Fruit fly (Drosophila melanogaster) whole organism, prepupa: ENCODE data around the gene Irbp.
A peak's percentile ranks its signal among the peaks of the same experiment; 100 is the strongest.

Source experiments
- Blimp-1 ChIP-seq: fragments of 200-800 bp; sonication (Bioruptor generic); optimal IDR thresholded peaks from 3 replicates; lab custom pipeline; 2017; ENCODE audit warnings: missing biosample characterization, missing genetic modification characterization, mild to moderate bottlenecking, moderate library complexity, missing genetic modification reagents
- CG10669 ChIP-seq: fragments of 200-800 bp; sonication (Bioruptor generic); optimal IDR thresholded peaks from 3 replicates; lab custom pipeline; 2018; ENCODE audit warnings: missing biosample characterization, mild to moderate bottlenecking, missing genetic modification characterization, moderate library complexity
- CG1621 ChIP-seq: fragments of 200-800 bp; sonication (Bioruptor generic); optimal IDR thresholded peaks from 3 replicates; lab custom pipeline; 2018; ENCODE audit warnings: missing biosample characterization, mild to moderate bottlenecking, missing genetic modification characterization
- CG16779 ChIP-seq: fragments of 200-800 bp; sonication (Bioruptor generic); optimal IDR thresholded peaks from 3 replicates; lab custom pipeline; 2017; ENCODE audit warnings: missing biosample characterization, mild to moderate bottlenecking, missing genetic modification characterization
- CG3032 ChIP-seq: fragments of 200-800 bp; optimal IDR thresholded peaks from 2 replicates; lab custom pipeline; 2019; ENCODE audit warnings: missing biosample characterization, mild to moderate bottlenecking, missing genetic modification characterization, moderate library complexity
- CG34406 ChIP-seq: fragments of 200-800 bp; sonication (Bioruptor generic); optimal IDR thresholded peaks from 3 replicates; lab custom pipeline; 2016; ENCODE audit warnings: missing biosample characterization, missing genetic modification characterization
- CG6163 ChIP-seq: fragments of 200-800 bp; sonication (Bioruptor generic); IDR thresholded peaks from 3 replicates; pipeline ENCODE4 v1.3.6; 2022; ENCODE audit warnings: missing biosample characterization, missing genetic modification characterization
- CG6808 ChIP-seq: fragments of 200-800 bp; sonication (Bioruptor generic); optimal IDR thresholded peaks from 3 replicates; lab custom pipeline; 2017; ENCODE audit warnings: missing biosample characterization, missing genetic modification characterization, mild to moderate bottlenecking, moderate library complexity, missing genetic modification reagents
- CG6854 ChIP-seq: fragments of 200-800 bp; sonication (Bioruptor generic); optimal IDR thresholded peaks from 2 replicates; lab custom pipeline; 2017; ENCODE audit warnings: missing biosample characterization, mild to moderate bottlenecking, missing genetic modification characterization
- CG7368 ChIP-seq: fragments of 200-800 bp; sonication (Bioruptor generic); optimal IDR thresholded peaks from 3 replicates; lab custom pipeline; 2016; ENCODE audit warnings: missing biosample characterization, missing genetic modification characterization
- CG8119 ChIP-seq: fragments of 200-800 bp; sonication (Bioruptor generic); IDR thresholded peaks from 3 replicates; pipeline ENCODE4 v1.3.6; 2022; ENCODE audit warnings: missing biosample characterization, missing genetic modification characterization
- CG8632 ChIP-seq: fragments of 200-800 bp; sonication (Bioruptor generic); optimal IDR thresholded peaks from 3 replicates; lab custom pipeline; 2016; ENCODE audit warnings: missing biosample characterization, missing genetic modification characterization
- Eip75B ChIP-seq: fragments of 200-800 bp; sonication (Bioruptor generic); optimal IDR thresholded peaks from 3 replicates; lab custom pipeline; 2016; ENCODE audit warnings: missing biosample characterization, missing genetic modification characterization
- Eip78C ChIP-seq: fragments of 200-800 bp; sonication (Bioruptor generic); peaks from one replicate; lab custom pipeline; 2016; ENCODE audit warnings: missing biosample characterization, missing genetic modification characterization
- Ets21C ChIP-seq: fragments of 200-800 bp; sonication (Bioruptor generic); optimal IDR thresholded peaks from 3 replicates; lab custom pipeline; 2016; ENCODE audit warnings: missing biosample characterization, missing genetic modification characterization
- Ets96B ChIP-seq: fragments of 200-800 bp; optimal IDR thresholded peaks from 2 replicates; lab custom pipeline; 2019; ENCODE audit warnings: missing biosample characterization, mild to moderate bottlenecking, missing genetic modification characterization, moderate library complexity
- Hr38 ChIP-seq: sonication (Bioruptor generic); optimal IDR thresholded peaks from 2 replicates; lab custom pipeline; 2016; ENCODE audit warnings: missing biosample characterization, missing genetic modification characterization
- Hr39 ChIP-seq: fragments of 200-800 bp; sonication (Bioruptor generic); optimal IDR thresholded peaks from 2 replicates; lab custom pipeline; 2016; ENCODE audit warnings: missing biosample characterization, missing genetic modification characterization
- Met ChIP-seq: fragments of 200-800 bp; sonication (Bioruptor generic); optimal IDR thresholded peaks from 3 replicates; lab custom pipeline; 2016; ENCODE audit warnings: missing biosample characterization, missing genetic modification characterization
- OdsH ChIP-seq: fragments of 200-800 bp; sonication (Bioruptor generic); optimal IDR thresholded peaks from 3 replicates; lab custom pipeline; 2016; ENCODE audit warnings: missing biosample characterization, missing genetic modification characterization
- Smox ChIP-seq: fragments of 200-800 bp; sonication (Bioruptor generic); optimal IDR thresholded peaks from 3 replicates; lab custom pipeline; 2016; ENCODE audit warnings: missing biosample characterization, missing genetic modification characterization
- Sox15 ChIP-seq: fragments of 200-800 bp; sonication (Bioruptor generic); optimal IDR thresholded peaks from 3 replicates; lab custom pipeline; 2016; ENCODE audit warnings: missing biosample characterization, missing genetic modification characterization
- achi ChIP-seq: fragments of 200-800 bp; sonication (Bioruptor generic); optimal IDR thresholded peaks from 3 replicates; lab custom pipeline; 2016; ENCODE audit warnings: missing biosample characterization, missing genetic modification characterization
- acj6 ChIP-seq: fragments of 200-800 bp; sonication (Bioruptor generic); optimal IDR thresholded peaks from 3 replicates; lab custom pipeline; 2016; ENCODE audit warnings: missing biosample characterization, missing genetic modification characterization
- esn ChIP-seq: fragments of 200-800 bp; sonication (Bioruptor generic); optimal IDR thresholded peaks from 2 replicates; lab custom pipeline; 2016; ENCODE audit warnings: missing biosample characterization, mild to moderate bottlenecking, missing genetic modification characterization, moderate library complexity
- fkh ChIP-seq: fragments of 200-800 bp; sonication (Bioruptor generic); optimal IDR thresholded peaks from 3 replicates; lab custom pipeline; 2017; ENCODE audit warnings: missing biosample characterization, mild to moderate bottlenecking, missing genetic modification characterization, moderate library complexity
- lz ChIP-seq: fragments of 200-800 bp; sonication (Bioruptor generic); optimal IDR thresholded peaks from 3 replicates; lab custom pipeline; 2016; ENCODE audit warnings: missing biosample characterization, missing genetic modification characterization
- net ChIP-seq: fragments of 200-800 bp; sonication (Bioruptor generic); optimal IDR thresholded peaks from 3 replicates; lab custom pipeline; 2016; ENCODE audit warnings: missing biosample characterization, missing genetic modification characterization
- spab ChIP-seq: fragments of 200-800 bp; sonication (Bioruptor generic); optimal IDR thresholded peaks from 2 replicates; lab custom pipeline; 2017; ENCODE audit warnings: missing biosample characterization, mild to moderate bottlenecking, missing genetic modification characterization, missing genetic modification reagents
- ss ChIP-seq, 2 experiments: fragments of 200-800 bp; sonication (Bioruptor generic); optimal IDR thresholded peaks; 2 replicates in 1 of 2; 3 replicates in 1 of 2; lab custom pipeline; 2017 to 2018; ENCODE audit warnings: mild to moderate bottlenecking in 2 of 2, missing biosample characterization in 2 of 2, missing genetic modification characterization in 2 of 2, moderate library complexity in 1 of 2
- svp ChIP-seq: fragments of 200-800 bp; sonication (Bioruptor generic); peaks from one replicate; lab custom pipeline; 2016; ENCODE audit warnings: missing biosample characterization, missing genetic modification characterization

The Irbp gene

DNA sequence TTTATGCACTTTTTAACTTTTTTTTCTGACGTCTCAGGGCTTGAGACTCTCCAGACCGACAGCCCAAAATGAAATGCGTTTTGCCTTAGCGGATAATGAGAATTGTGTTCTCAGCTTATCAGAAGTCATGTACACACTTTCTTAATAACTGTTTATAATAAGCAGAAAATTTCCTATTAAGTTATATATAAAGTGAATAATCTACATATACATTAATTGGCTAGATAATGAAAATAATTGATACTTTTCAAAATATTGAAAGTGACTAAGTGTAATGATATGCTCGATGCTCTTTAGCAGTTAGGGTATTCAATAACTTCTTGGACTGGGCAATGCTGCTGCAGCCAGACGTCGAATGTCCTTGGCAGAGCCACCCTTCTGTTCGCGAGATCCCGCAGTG, 47.9 kb upstream of the Irbp start:
- no peak for TF ChIP-seq Ets21C (GFP tag; lab: Kevin White, UChicago)
- TF ChIP-seq Met, result peak; percentile 6
- TF ChIP-seq CG16779 (tag; lab: Kevin White, UChicago), result no peak
- TF ChIP-seq Eip78C (GFP tag; lab: Kevin White, UChicago), result peak; percentile 55
- no peak for TF ChIP-seq Sox15
- TF ChIP-seq OdsH (GFP tag; lab: Kevin White, UChicago), result no peak
- TF ChIP-seq CG10669 (GFP tag; lab: Kevin White, UChicago), result peak; percentile 25
- no peak for TF ChIP-seq fkh (GFP tag; lab: Kevin White, UChicago)
- TF ChIP-seq Smox (GFP tag; lab: Kevin White, UChicago), result peak; percentile 18
- TF ChIP-seq lz (GFP tag; lab: Kevin White, UChicago), result no peak
- TF ChIP-seq net (GFP tag; lab: Kevin White, UChicago), result no peak
- no peak for TF ChIP-seq CG7368 (GFP tag; lab: Kevin White, UChicago)
- TF ChIP-seq spab (GFP tag; lab: Kevin White, UChicago), result no peak
- no peak for TF ChIP-seq Hr39 (GFP tag; lab: Kevin White, UChicago)
- peak; percentile 20 for TF ChIP-seq CG3032 (tag; lab: Kevin White, UChicago)
- TF ChIP-seq svp (GFP tag; lab: Kevin White, UChicago), result peak; percentile 38
- TF ChIP-seq Ets96B (tag; lab: Kevin White, UChicago), result peak; percentile 9

- TF ChIP-seq CG3032 (tag; lab: Kevin White, UChicago) (no peak), CG1621 (tag; lab: Kevin White, UChicago) (no peak), Smox (GFP tag; lab: Kevin White, UChicago) (no peak), net (GFP tag; lab: Kevin White, UChicago) (no peak)
These were observed 46.3 kb upstream of the Irbp start for dm6 chr3R:11363577-11363976.

DNA sequence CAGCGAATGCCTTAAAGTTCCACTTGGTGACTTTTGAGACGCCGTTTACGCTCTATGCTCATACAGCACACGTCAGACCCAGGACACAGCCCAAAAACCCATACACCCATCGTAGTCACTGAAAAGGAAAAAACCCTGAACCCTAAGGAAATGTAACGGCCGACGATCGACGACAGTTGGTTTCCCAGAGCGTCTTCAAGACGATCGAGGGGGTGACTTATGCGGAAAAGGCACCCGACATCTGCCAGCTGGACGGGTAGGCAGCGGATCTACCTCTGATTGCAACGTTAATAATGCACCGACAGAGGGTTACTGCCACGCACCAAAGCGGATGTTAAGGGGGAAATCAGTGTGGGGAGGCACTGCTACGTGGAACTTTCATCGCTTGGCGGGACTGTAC, 43.5 kb upstream of the Irbp start:
- no peak for TF ChIP-seq net (GFP tag; lab: Kevin White, UChicago)
- no peak for TF ChIP-seq spab (GFP tag; lab: Kevin White, UChicago)
- no peak for TF ChIP-seq CG1621 (tag; lab: Kevin White, UChicago)
- no peak for TF ChIP-seq CG8632 (GFP tag; lab: Kevin White, UChicago)
- TF ChIP-seq CG8119 (GFP tag; lab: Robert Waterston, UW), result no peak
- no peak for TF ChIP-seq CG6854 (GFP tag; lab: Kevin White, UChicago)
- no peak for TF ChIP-seq CG3032 (tag; lab: Kevin White, UChicago)
- TF ChIP-seq Met, result no peak
- TF ChIP-seq Ets21C (GFP tag; lab: Kevin White, UChicago), result no peak
- no peak for TF ChIP-seq CG6163
- no peak for TF ChIP-seq Ets96B (tag; lab: Kevin White, UChicago)
- no peak for TF ChIP-seq Eip75B (GFP tag; lab: Kevin White, UChicago)
- TF ChIP-seq ss (GFP tag; optimal IDR thresholded peaks at IDR 0.05; lab: Kevin White, UChicago), result no peak
- no peak for TF ChIP-seq OdsH (GFP tag; lab: Kevin White, UChicago)
- no peak for TF ChIP-seq CG34406 (GFP tag; lab: Kevin White, UChicago)

DNA sequence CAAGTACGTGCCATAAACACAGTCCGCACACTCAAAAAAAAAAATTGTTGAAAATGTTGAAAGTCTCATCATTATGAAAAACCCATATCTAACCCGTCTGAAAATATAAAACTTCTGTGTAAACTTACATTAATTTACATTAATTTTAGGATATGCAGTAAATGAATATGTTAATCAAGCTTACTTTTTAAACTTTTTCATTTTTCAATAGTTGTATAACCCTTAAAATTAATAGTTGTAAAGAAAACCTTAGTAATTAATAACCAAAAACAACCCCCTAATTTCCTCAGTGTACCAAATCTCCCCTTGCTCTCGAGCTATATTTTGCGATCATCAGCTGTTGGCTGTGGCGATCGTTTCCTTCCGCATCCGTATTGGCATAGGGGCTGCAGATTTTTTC, 41.1 kb upstream of the Irbp start:
- TF ChIP-seq Blimp-1 (GFP tag; lab: Kevin White, UChicago), result no peak
- peak; percentile 4 for TF ChIP-seq esn (GFP tag; lab: Kevin White, UChicago)
- peak; percentile 55 for TF ChIP-seq svp (GFP tag; lab: Kevin White, UChicago)
- no peak for TF ChIP-seq net (GFP tag; lab: Kevin White, UChicago)
- TF ChIP-seq Ets96B (tag; lab: Kevin White, UChicago), result peak; percentile 0
- peak; percentile 10 for TF ChIP-seq achi (GFP tag; lab: Kevin White, UChicago)
- TF ChIP-seq Eip78C (GFP tag; lab: Kevin White, UChicago), result peak; percentile 68

dm6 chr3R:11370333-11370732, 39.5 kb upstream of the Irbp start:
- TF ChIP-seq Hr38 (GFP tag; lab: Kevin White, UChicago) (no peak), CG6808 (GFP tag; lab: Kevin White, UChicago) (no peak), acj6 (GFP tag; lab: Kevin White, UChicago) (no peak)
- TF ChIP-seq, all 60 proteins: peak for 0
